Fruit fly (Drosophila melanogaster) whole organism, wandering third instar larva: Measurements from ENCODE around the gene Atg18b.

ENCODE experiments used
- Dfd ChIP-seq: fragments of >200 bp; optimal IDR thresholded peaks from 2 replicates; lab custom pipeline; 2017; ENCODE audit warnings: missing biosample characterization, missing genetic modification characterization
- Hnf4 ChIP-seq: fragments of 200-800 bp; sonication (Bioruptor generic); optimal IDR thresholded peaks from 2 replicates; lab custom pipeline; 2016; ENCODE audit warnings: missing biosample characterization, mild to moderate bottlenecking, missing genetic modification characterization
- Hr78 ChIP-seq: fragments of >200 bp; optimal IDR thresholded peaks from 2 replicates; lab custom pipeline; 2017; ENCODE audit warnings: missing biosample characterization, missing genetic modification characterization
- Mio ChIP-seq: sonication (Bioruptor generic); optimal IDR thresholded peaks from 2 replicates; lab custom pipeline; 2016; ENCODE audit warnings: missing biosample characterization, missing genetic modification characterization
- Myc ChIP-seq: fragments of >200 bp; optimal IDR thresholded peaks from 2 replicates; lab custom pipeline; 2017
- OdsH ChIP-seq: fragments of 200-800 bp; sonication (Bioruptor generic); optimal IDR thresholded peaks from 2 replicates; lab custom pipeline; 2016; ENCODE audit warnings: missing biosample characterization, mild to moderate bottlenecking, missing genetic modification characterization
- dmrt93B ChIP-seq: fragments of 200-800 bp; sonication (Bioruptor generic); optimal IDR thresholded peaks from 2 replicates; lab custom pipeline; 2018; ENCODE audit warnings: missing biosample characterization, mild to moderate bottlenecking, missing genetic modification characterization
- dsf ChIP-seq: sonication (Bioruptor generic); optimal IDR thresholded peaks from 2 replicates; lab custom pipeline; 2016; ENCODE audit warnings: missing biosample characterization, missing genetic modification characterization, borderline replicate concordance
- ey ChIP-seq: fragments of 200-800 bp; sonication (Bioruptor generic); optimal IDR thresholded peaks from 2 replicates; lab custom pipeline; 2016; ENCODE audit warnings: missing biosample characterization, missing genetic modification characterization
- foxo ChIP-seq, 2 experiments: fragments of 200-800 bp; sonication (Bioruptor generic); optimal IDR thresholded peaks; 2 replicates in 1 of 2; 3 replicates in 1 of 2; lab custom pipeline; 2016 to 2017; ENCODE audit warnings: missing biosample characterization in 2 of 2, missing genetic modification characterization in 2 of 2
- h ChIP-seq: fragments of 200-800 bp; sonication (Bioruptor generic); optimal IDR thresholded peaks from 3 replicates; lab custom pipeline; 2016; ENCODE audit warnings: missing biosample characterization, mild to moderate bottlenecking, missing genetic modification characterization
- lola ChIP-seq: fragments of >200 bp; optimal IDR thresholded peaks from 2 replicates; lab custom pipeline; 2017; ENCODE audit warnings: missing biosample characterization, missing genetic modification characterization
- pan ChIP-seq: fragments of >200 bp; optimal IDR thresholded peaks from 2 replicates; lab custom pipeline; 2017
- psq ChIP-seq: fragments of 200-800 bp; sonication (Bioruptor generic); optimal IDR thresholded peaks from 3 replicates; lab custom pipeline; 2017; ENCODE audit warnings: missing biosample characterization, mild to moderate bottlenecking, missing genetic modification characterization, moderate library complexity

dm6 chr2L:21169160-21169624 is 51.2 kb downstream of the Atg18b start:
- TF ChIP-seq pan (lab: Kevin White, UChicago) (no peak), OdsH (no peak), Hr78 (GFP tag; lab: Kevin White, UChicago) (no peak), Mio (GFP tag; lab: Kevin White, UChicago) (no peak), Dfd (GFP tag; lab: Kevin White, UChicago) (no peak), ey (no peak), foxo (GFP tag; optimal IDR thresholded peaks at IDR 0.05; lab: Kevin White, UChicago) (no peak), lola (GFP tag; lab: Kevin White, UChicago) (no peak), Hnf4 (GFP tag; lab: Kevin White, UChicago) (no peak), h (GFP tag; lab: Kevin White, UChicago) (no peak), dmrt93B (GFP tag; lab: Kevin White, UChicago) (no peak), Myc (lab: Kevin White, UChicago) (no peak), dsf (GFP tag; lab: Kevin White, UChicago) (no peak), psq (GFP tag; lab: Kevin White, UChicago) (no peak)
